Fruit fly (Drosophila melanogaster) whole organism, embryonic: Measurements from ENCODE around the gene HSPBAP1.

Experiments used
- Atf3 ChIP-seq: fragments of 200-800 bp; sonication (Bioruptor generic); optimal IDR thresholded peaks from 3 replicates; lab custom pipeline; 2016; ENCODE audit warnings: missing biosample characterization, missing genetic modification characterization
- BEAF-32 ChIP-seq: fragments of 200-800 bp; sonication (Bioruptor generic); optimal IDR thresholded peaks from 3 replicates; lab custom pipeline; 2017; ENCODE audit warnings: missing biosample characterization, missing genetic modification characterization, mild to moderate bottlenecking, moderate library complexity, missing genetic modification reagents
- Blimp-1 ChIP-seq: fragments of 200-800 bp; sonication (Bioruptor generic); optimal IDR thresholded peaks from 3 replicates; lab custom pipeline; 2018; ENCODE audit warnings: missing biosample characterization, missing genetic modification characterization, mild to moderate bottlenecking, moderate library complexity, missing genetic modification reagents
- CG11696 ChIP-seq: fragments of 200-800 bp; sonication (Bioruptor generic); IDR thresholded peaks from 2 replicates; pipeline ENCODE4 v1.3.6; 2022; ENCODE audit warnings: missing biosample characterization, missing genetic modification characterization
- CG12071 ChIP-seq: fragments of 200-800 bp; sonication (Bioruptor generic); optimal IDR thresholded peaks from 3 replicates; lab custom pipeline; 2018; ENCODE audit warnings: missing biosample characterization, mild to moderate bottlenecking, missing genetic modification characterization
- CG12219 ChIP-seq: fragments of 200-800 bp; sonication (Bioruptor generic); optimal IDR thresholded peaks from 3 replicates; lab custom pipeline; 2018; ENCODE audit warnings: missing biosample characterization, mild to moderate bottlenecking, missing genetic modification characterization
- CG12299 ChIP-seq: fragments of 200-800 bp; sonication (Bioruptor generic); optimal IDR thresholded peaks from 2 replicates; lab custom pipeline; 2018; ENCODE audit warnings: missing biosample characterization, mild to moderate bottlenecking, missing genetic modification characterization
- CG3163 ChIP-seq: fragments of 200-800 bp; sonication (Bioruptor generic); optimal IDR thresholded peaks from 3 replicates; lab custom pipeline; 2016; ENCODE audit warnings: missing biosample characterization, missing genetic modification characterization
- CG34422 ChIP-seq: fragments of 200-800 bp; sonication (Bioruptor generic); IDR thresholded peaks from 3 replicates; pipeline ENCODE4 v1.3.6; 2022; ENCODE audit warnings: missing biosample characterization, missing genetic modification characterization
- CG3995 ChIP-seq: fragments of 200-800 bp; sonication (Bioruptor generic); optimal IDR thresholded peaks from 3 replicates; lab custom pipeline; 2016; ENCODE audit warnings: missing biosample characterization, missing genetic modification characterization
- CG4617 ChIP-seq: fragments of 200-800 bp; sonication (Bioruptor generic); optimal IDR thresholded peaks from 3 replicates; lab custom pipeline; 2016; ENCODE audit warnings: missing biosample characterization, missing genetic modification characterization, borderline replicate concordance
- CG5953 ChIP-seq: fragments of 200-800 bp; sonication (Bioruptor generic); IDR thresholded peaks from 2 replicates; pipeline ENCODE4 v1.3.6; 2022; ENCODE audit warnings: missing biosample characterization, missing genetic modification characterization
- CG6683 ChIP-seq: fragments of 200-800 bp; sonication (Bioruptor generic); optimal IDR thresholded peaks from 2 replicates; lab custom pipeline; 2017; ENCODE audit warnings: missing biosample characterization, mild to moderate bottlenecking, missing genetic modification characterization, missing genetic modification reagents
- CG7271 ChIP-seq: fragments of 200-800 bp; sonication (Bioruptor generic); optimal IDR thresholded peaks from 2 replicates; lab custom pipeline; 2018; ENCODE audit warnings: missing biosample characterization, mild to moderate bottlenecking, missing genetic modification characterization, moderate library complexity
- CG7745 ChIP-seq: fragments of 200-800 bp; sonication (Bioruptor generic); optimal IDR thresholded peaks from 2 replicates; lab custom pipeline; 2018; ENCODE audit warnings: missing biosample characterization, mild to moderate bottlenecking, missing genetic modification characterization, moderate library complexity
- CG8089 ChIP-seq: fragments of 200-800 bp; sonication (Bioruptor generic); optimal IDR thresholded peaks from 3 replicates; lab custom pipeline; 2016; ENCODE audit warnings: missing biosample characterization, missing genetic modification characterization
- CG9437 ChIP-seq: fragments of 200-800 bp; sonication (Bioruptor generic); optimal IDR thresholded peaks from 2 replicates; lab custom pipeline; 2018; ENCODE audit warnings: missing biosample characterization, mild to moderate bottlenecking, missing genetic modification characterization
- CG9727 ChIP-seq: fragments of 200-800 bp; sonication (Bioruptor generic); optimal IDR thresholded peaks from 3 replicates; lab custom pipeline; 2017; ENCODE audit warnings: missing biosample characterization, mild to moderate bottlenecking, missing genetic modification characterization
- D19A ChIP-seq: fragments of 200-800 bp; optimal IDR thresholded peaks from 3 replicates; lab custom pipeline; 2019; ENCODE audit warnings: missing biosample characterization, mild to moderate bottlenecking, missing genetic modification characterization, moderate library complexity
- Dp ChIP-seq: fragments of 200-800 bp; sonication (Bioruptor generic); optimal IDR thresholded peaks from 2 replicates; lab custom pipeline; 2018; ENCODE audit warnings: missing biosample characterization, mild to moderate bottlenecking, missing genetic modification characterization, moderate library complexity
- Fer1 ChIP-seq: fragments of 200-800 bp; sonication (Bioruptor generic); optimal IDR thresholded peaks from 2 replicates; lab custom pipeline; 2017; ENCODE audit warnings: missing biosample characterization, mild to moderate bottlenecking, missing genetic modification characterization
- HmgD ChIP-seq: fragments of 200-800 bp; sonication (Bioruptor generic); optimal IDR thresholded peaks from 3 replicates; lab custom pipeline; 2016; ENCODE audit warnings: missing biosample characterization, missing genetic modification characterization
- Hr39 ChIP-seq: fragments of >200 bp; optimal IDR thresholded peaks from 2 replicates; lab custom pipeline; 2017
- Hsf ChIP-seq: fragments of 200-800 bp; sonication (Bioruptor generic); optimal IDR thresholded peaks from 3 replicates; lab custom pipeline; 2016; ENCODE audit warnings: missing biosample characterization, missing genetic modification characterization
- MBD-R2 ChIP-seq: fragments of 200-800 bp; sonication (Bioruptor generic); IDR thresholded peaks from 2 replicates; pipeline ENCODE4 v1.3.6; 2022; ENCODE audit warnings: missing biosample characterization, missing genetic modification characterization
- MESR4 ChIP-seq: fragments of 200-800 bp; sonication (Bioruptor generic); optimal IDR thresholded peaks from 2 replicates; lab custom pipeline; 2018; ENCODE audit warnings: missing biosample characterization, mild to moderate bottlenecking, missing genetic modification characterization, moderate library complexity
- Med ChIP-seq: fragments of 200-800 bp; sonication (Bioruptor generic); peaks from one replicate; lab custom pipeline; 2016; ENCODE audit warnings: missing biosample characterization, missing genetic modification characterization, mild to moderate bottlenecking, inconsistent platforms, moderate library complexity
- NfI ChIP-seq: fragments of 200-800 bp; sonication (Bioruptor generic); optimal IDR thresholded peaks from 3 replicates; lab custom pipeline; 2018; ENCODE audit warnings: missing biosample characterization, mild to moderate bottlenecking, missing genetic modification characterization, moderate library complexity
- Side ChIP-seq: fragments of 200-800 bp; sonication (Bioruptor generic); optimal IDR thresholded peaks from 2 replicates; lab custom pipeline; 2016; ENCODE audit warnings: missing biosample characterization, missing genetic modification characterization
- Stat92E ChIP-seq, 3 experiments: fragments of >200 bp in 2 of 3; fragments of 200-800 bp in 1 of 3; sonication (Bioruptor generic) in 1 of 3; optimal IDR thresholded peaks; 2 replicates each; lab custom pipeline; 2017 to 2019; ENCODE audit warnings: missing biosample characterization in 3 of 3, missing genetic modification characterization in 3 of 3, mild to moderate bottlenecking in 1 of 3, moderate library complexity in 1 of 3
- Trl ChIP-seq, 3 experiments: fragments of >200 bp in 2 of 3; fragments of 200-800 bp in 1 of 3; sonication (Bioruptor generic) in 1 of 3; optimal IDR thresholded peaks; 2 replicates in 1 of 3; 3 replicates in 2 of 3; lab custom pipeline; 2016 to 2017; ENCODE audit warnings: missing biosample characterization in 1 of 3, missing genetic modification characterization in 1 of 3
- Vsx1 ChIP-seq: fragments of 200-800 bp; sonication (Bioruptor generic); optimal IDR thresholded peaks from 2 replicates; lab custom pipeline; 2017; ENCODE audit warnings: missing biosample characterization, mild to moderate bottlenecking, missing genetic modification characterization, missing genetic modification reagents
- az2 ChIP-seq: fragments of 200-800 bp; sonication (Bioruptor generic); optimal IDR thresholded peaks from 3 replicates; lab custom pipeline; 2016; ENCODE audit warnings: missing biosample characterization, missing genetic modification characterization
- br ChIP-seq: fragments of >200 bp; optimal IDR thresholded peaks from 2 replicates; lab custom pipeline; 2017
- cg ChIP-seq: fragments of 200-800 bp; sonication (Bioruptor generic); optimal IDR thresholded peaks from 3 replicates; lab custom pipeline; 2019; ENCODE audit warnings: missing biosample characterization, mild to moderate bottlenecking, missing genetic modification characterization, moderate library complexity
- crol ChIP-seq: fragments of 200-800 bp; sonication (Bioruptor generic); IDR thresholded peaks from 2 replicates; pipeline ENCODE4 v1.3.6; 2022; ENCODE audit warnings: missing biosample characterization, missing genetic modification characterization
- fru ChIP-seq: fragments of >200 bp; optimal IDR thresholded peaks from 2 replicates; lab custom pipeline; 2017
- gro ChIP-seq: fragments of 200-800 bp; sonication (Bioruptor generic); optimal IDR thresholded peaks from 2 replicates; lab custom pipeline; 2016; ENCODE audit warnings: missing biosample characterization, missing genetic modification characterization
- jumu ChIP-seq: fragments of 200-800 bp; sonication (Bioruptor generic); optimal IDR thresholded peaks from 3 replicates; lab custom pipeline; 2016; ENCODE audit warnings: missing biosample characterization, missing genetic modification characterization
- kay ChIP-seq: fragments of 200-800 bp; sonication (Bioruptor generic); optimal IDR thresholded peaks from 2 replicates; lab custom pipeline; 2016; ENCODE audit warnings: missing biosample characterization, missing genetic modification characterization
- lilli ChIP-seq: fragments of 200-800 bp; sonication (Bioruptor generic); optimal IDR thresholded peaks from 3 replicates; lab custom pipeline; 2016; ENCODE audit warnings: missing biosample characterization, missing genetic modification characterization
- maf-S ChIP-seq: fragments of 200-800 bp; sonication (Bioruptor generic); optimal IDR thresholded peaks from 2 replicates; lab custom pipeline; 2016; ENCODE audit warnings: missing biosample characterization, missing genetic modification characterization
- mld ChIP-seq: fragments of 200-800 bp; sonication (Bioruptor generic); IDR thresholded peaks from 3 replicates; pipeline ENCODE4 v1.3.6; 2022; ENCODE audit warnings: missing biosample characterization, missing genetic modification characterization; ENCODE audit not compliant: partially characterized antibody
- nerfin-2 ChIP-seq: fragments of 200-800 bp; sonication (Bioruptor generic); IDR thresholded peaks from 2 replicates; pipeline ENCODE4 v1.3.6; 2022; ENCODE audit warnings: missing biosample characterization, missing genetic modification characterization; ENCODE audit not compliant: partially characterized antibody
- pzg ChIP-seq: fragments of 200-800 bp; sonication (Bioruptor generic); optimal IDR thresholded peaks from 3 replicates; lab custom pipeline; 2018; ENCODE audit warnings: missing biosample characterization, mild to moderate bottlenecking, missing genetic modification characterization, moderate library complexity
- sna ChIP-seq: fragments of 200-800 bp; sonication (Bioruptor generic); IDR thresholded peaks from 2 replicates; pipeline ENCODE4 v1.3.6; 2022; ENCODE audit warnings: missing biosample characterization, missing genetic modification characterization; ENCODE audit not compliant: partially characterized antibody
- so ChIP-seq: fragments of 200-800 bp; sonication (Bioruptor generic); IDR thresholded peaks from 3 replicates; pipeline ENCODE4 v1.3.6; 2022; ENCODE audit warnings: missing biosample characterization, missing genetic modification characterization
- sug ChIP-seq: fragments of 200-800 bp; optimal IDR thresholded peaks from 2 replicates; lab custom pipeline; 2019; ENCODE audit warnings: missing biosample characterization, mild to moderate bottlenecking, missing genetic modification characterization, moderate library complexity
- zen ChIP-seq: fragments of 200-800 bp; sonication (Bioruptor generic); optimal IDR thresholded peaks from 3 replicates; lab custom pipeline; 2018; ENCODE audit warnings: missing biosample characterization, mild to moderate bottlenecking, missing genetic modification characterization, moderate library complexity
- zen2 ChIP-seq: fragments of 200-800 bp; sonication (Bioruptor generic); IDR thresholded peaks from 3 replicates; pipeline ENCODE4 v1.3.6; 2022; ENCODE audit warnings: missing biosample characterization, missing genetic modification characterization; ENCODE audit not compliant: partially characterized antibody

HSPBAP1 gene

DNA sequence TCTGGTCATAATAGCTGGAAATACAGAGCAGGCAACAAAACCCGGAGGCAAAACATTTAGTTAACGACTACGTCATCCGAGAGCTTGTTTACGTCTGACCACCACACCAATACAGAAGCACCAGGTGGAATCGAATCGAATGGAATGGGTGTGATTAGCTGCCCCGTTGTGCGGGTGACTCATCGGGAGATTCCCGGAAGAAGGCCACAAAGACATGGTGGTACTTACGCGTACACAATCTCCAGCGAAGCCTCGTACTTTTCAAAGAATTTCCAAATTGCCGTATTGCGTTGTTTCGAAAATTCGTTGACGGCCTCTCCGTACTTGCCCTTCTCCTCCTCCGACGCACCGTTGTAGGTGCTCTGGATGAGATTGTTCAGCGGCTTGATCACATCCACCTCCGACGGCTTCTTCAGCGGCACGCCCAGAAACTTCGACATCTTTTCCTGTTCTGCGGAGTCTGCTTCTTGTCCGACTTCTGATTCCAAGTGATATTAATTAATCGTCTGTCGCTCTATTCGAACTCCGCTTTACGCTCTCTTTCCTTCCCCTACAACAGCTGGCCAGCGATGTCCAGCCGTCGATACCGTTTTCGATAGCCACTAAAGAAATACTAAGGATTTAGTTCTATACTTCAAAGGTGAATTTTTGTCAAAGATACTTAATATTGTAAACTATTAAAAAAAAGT lies 4.6 kb downstream of the HSPBAP1 start, which contains the start of gene ALiX (continued):
- TF ChIP-seq Hsf (GFP tag; lab: Kevin White, UChicago) (no peak), CG4617 (no peak), CG9437 (GFP tag; lab: Kevin White, UChicago) (no peak), crol (GFP tag; lab: Robert Waterston, UW) (peak; percentile 78), Atf3 (GFP tag; lab: Kevin White, UChicago) (no peak), nerfin-2 (no peak), gro (GFP tag; lab: Kevin White, UChicago) (no peak), CG12071 (GFP tag; lab: Kevin White, UChicago) (no peak), CG3163 (GFP tag; lab: Kevin White, UChicago) (no peak), pzg (GFP tag; lab: Kevin White, UChicago) (no peak), CG12299 (peak; percentile 8), Med (GFP tag; lab: Kevin White, UChicago) (peak; percentile 53), CG3995 (GFP tag; lab: Kevin White, UChicago) (no peak), az2 (GFP tag; lab: Kevin White, UChicago) (no peak), jumu (GFP tag; lab: Kevin White, UChicago) (no peak), HmgD (GFP tag; lab: Kevin White, UChicago) (no peak), NfI (GFP tag; lab: Kevin White, UChicago) (no peak), Stat92E (GFP tag; optimal IDR thresholded peaks at IDR 0.05; lab: Kevin White, UChicago) (no peak), br (lab: Kevin White, UChicago) (no peak), sug (tag; lab: Kevin White, UChicago) (peak; percentile 10), MESR4 (GFP tag; lab: Kevin White, UChicago) (peak; percentile 23), maf-S (GFP tag; lab: Kevin White, UChicago) (no peak), CG7271 (tag; lab: Kevin White, UChicago) (no peak), Blimp-1 (GFP tag; lab: Kevin White, UChicago) (no peak), zen2 (GFP tag; lab: Robert Waterston, UW) (no peak), CG7745 (tag; lab: Kevin White, UChicago) (no peak), MBD-R2 (GFP tag; lab: Robert Waterston, UW) (no peak), Vsx1 (peak; percentile 42), lilli (GFP tag; lab: Kevin White, UChicago) (peak; percentile 2), CG12219 (no peak), CG5953 (GFP tag; lab: Robert Waterston, UW) (peak; percentile 31; the same call in 1 of the 2 replicates), sna (GFP tag; lab: Robert Waterston, UW) (0 out of 2 replicates have a peak, but pooled peaks have one; percentile 27), fru (no peak), Trl (optimal IDR thresholded peaks at IDR 0.05; lab: Kevin White, UChicago) (peak in 1 of 2 experiments; percentile 48), Trl (GFP tag; optimal IDR thresholded peaks at IDR 0.05; lab: Kevin White, UChicago) (no peak), cg (GFP tag; lab: Kevin White, UChicago) (peak; percentile 47), BEAF-32 (GFP tag; lab: Kevin White, UChicago) (no peak), CG6683 (no peak), zen (tag; lab: Kevin White, UChicago) (no peak), CG8089 (GFP tag; lab: Kevin White, UChicago) (no peak), Dp (no peak), CG9727 (GFP tag; lab: Kevin White, UChicago) (no peak), CG34422 (GFP tag; lab: Robert Waterston, UW) (0 out of 3 replicates have a peak, but pooled peaks have one; percentile 28), mld (GFP tag; lab: Robert Waterston, UW) (no peak), CG11696 (GFP tag; lab: Robert Waterston, UW) (no peak), D19A (tag; lab: Kevin White, UChicago) (no peak), Fer1 (no peak), Side (GFP tag; lab: Kevin White, UChicago) (no peak), Hr39 (no peak), so (GFP tag; lab: Robert Waterston, UW) (no peak), kay (GFP tag; lab: Kevin White, UChicago) (peak; percentile 67)
